Fruit fly (Drosophila melanogaster) whole organism, embryonic: ENCODE data around the gene CG42272.

Experiments
- CG10274 ChIP-seq: fragments of 200-800 bp; sonication (Bioruptor generic); optimal IDR thresholded peaks from 3 replicates; lab custom pipeline; 2017; ENCODE audit warnings: missing biosample characterization, mild to moderate bottlenecking, missing genetic modification characterization
- CG6683 ChIP-seq: fragments of 200-800 bp; sonication (Bioruptor generic); optimal IDR thresholded peaks from 2 replicates; lab custom pipeline; 2017; ENCODE audit warnings: missing biosample characterization, mild to moderate bottlenecking, missing genetic modification characterization, missing genetic modification reagents
- Dp ChIP-seq: fragments of 200-800 bp; sonication (Bioruptor generic); optimal IDR thresholded peaks from 2 replicates; lab custom pipeline; 2018; ENCODE audit warnings: missing biosample characterization, mild to moderate bottlenecking, missing genetic modification characterization, moderate library complexity
- chm ChIP-seq: fragments of 200-800 bp; sonication (Bioruptor generic); IDR thresholded peaks from 2 replicates; pipeline ENCODE4 v1.3.6; 2022; ENCODE audit warnings: missing biosample characterization, missing genetic modification characterization

DNA sequence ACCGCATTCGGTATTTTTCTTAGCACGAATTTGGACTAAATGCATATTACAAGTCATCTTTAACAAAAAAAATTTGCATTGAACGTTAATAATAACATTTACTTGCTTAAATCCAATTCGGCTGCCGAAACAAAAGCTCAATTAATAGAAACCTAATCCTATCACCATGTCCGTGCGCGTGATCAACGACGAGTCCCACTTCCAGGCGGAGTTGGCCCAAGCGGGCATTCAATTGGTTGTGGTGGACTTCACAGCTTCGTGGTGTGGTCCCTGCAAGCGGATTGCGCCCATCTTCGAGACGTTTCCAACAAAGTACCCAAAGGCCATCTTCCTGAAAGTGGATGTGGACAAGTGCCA, 37.0 kb upstream of the CG42272 start, which contains the start of gene Txl:
- TF ChIP-seq Dp (GFP tag; lab: Kevin White, UChicago) (no peak), CG10274 (GFP tag; lab: Kevin White, UChicago) (no peak), chm (no peak), CG6683 (no peak)
